Fruit fly (Drosophila melanogaster) whole organism, embryonic: ENCODE data around the gene CG31141.

Experiments
- ATbp ChIP-seq: fragments of 200-800 bp; sonication (Bioruptor generic); optimal IDR thresholded peaks from 2 replicates; lab custom pipeline; 2017; ENCODE audit warnings: missing biosample characterization, mild to moderate bottlenecking, missing genetic modification characterization, missing genetic modification reagents
- C15 ChIP-seq: fragments of 200-800 bp; sonication (Bioruptor generic); IDR thresholded peaks from 3 replicates; pipeline ENCODE4 v1.3.6; 2022; ENCODE audit warnings: missing biosample characterization, missing genetic modification characterization
- CG10147 ChIP-seq: fragments of 200-800 bp; sonication (Bioruptor generic); optimal IDR thresholded peaks from 2 replicates; lab custom pipeline; 2019; ENCODE audit warnings: missing biosample characterization, mild to moderate bottlenecking, missing genetic modification characterization, moderate library complexity
- CG10366 ChIP-seq: fragments of 200-800 bp; sonication (Bioruptor generic); IDR thresholded peaks from 2 replicates; pipeline ENCODE4 v1.3.6; 2022; ENCODE audit warnings: missing biosample characterization, missing genetic modification characterization
- CG10654 ChIP-seq: fragments of 200-800 bp; sonication (Bioruptor generic); optimal IDR thresholded peaks from 2 replicates; lab custom pipeline; 2016; ENCODE audit warnings: missing biosample characterization, missing genetic modification characterization
- CG12769 ChIP-seq: fragments of 200-800 bp; sonication (Bioruptor generic); optimal IDR thresholded peaks from 2 replicates; lab custom pipeline; 2019; ENCODE audit warnings: missing biosample characterization, mild to moderate bottlenecking, missing genetic modification characterization, moderate library complexity
- CG1603 ChIP-seq: fragments of 200-800 bp; sonication (Bioruptor generic); optimal IDR thresholded peaks from 2 replicates; lab custom pipeline; 2019; ENCODE audit warnings: missing biosample characterization, mild to moderate bottlenecking, missing genetic modification characterization, moderate library complexity
- CG16815 ChIP-seq: fragments of 200-800 bp; sonication (Bioruptor generic); optimal IDR thresholded peaks from 3 replicates; lab custom pipeline; 2017; ENCODE audit warnings: missing biosample characterization, mild to moderate bottlenecking, missing genetic modification characterization
- CG2889 ChIP-seq: fragments of 200-800 bp; sonication (Bioruptor generic); IDR thresholded peaks from 3 replicates; pipeline ENCODE4 v1.3.6; 2022; ENCODE audit warnings: missing biosample characterization, missing genetic modification characterization
- CG30020 ChIP-seq: fragments of 200-800 bp; optimal IDR thresholded peaks from 2 replicates; lab custom pipeline; 2019; ENCODE audit warnings: missing biosample characterization, mild to moderate bottlenecking, missing genetic modification characterization, moderate library complexity
- CG31224 ChIP-seq: fragments of 200-800 bp; sonication (Bioruptor generic); IDR thresholded peaks from 2 replicates; pipeline ENCODE4 v1.3.6; 2022; ENCODE audit warnings: missing biosample characterization, missing genetic modification characterization
- CG34376 ChIP-seq: fragments of 200-800 bp; sonication (Bioruptor generic); optimal IDR thresholded peaks from 2 replicates; lab custom pipeline; 2018; ENCODE audit warnings: missing biosample characterization, mild to moderate bottlenecking, missing genetic modification characterization
- CG34422 ChIP-seq: fragments of 200-800 bp; sonication (Bioruptor generic); IDR thresholded peaks from 3 replicates; pipeline ENCODE4 v1.3.6; 2022; ENCODE audit warnings: missing biosample characterization, missing genetic modification characterization
- CG6654 ChIP-seq: fragments of 200-800 bp; sonication (Bioruptor generic); optimal IDR thresholded peaks from 2 replicates; lab custom pipeline; 2017; ENCODE audit warnings: missing biosample characterization, mild to moderate bottlenecking, missing genetic modification characterization
- CG6813 ChIP-seq: fragments of 200-800 bp; sonication (Bioruptor generic); optimal IDR thresholded peaks from 2 replicates; lab custom pipeline; 2017; ENCODE audit warnings: missing biosample characterization, missing genetic modification characterization, mild to moderate bottlenecking, moderate library complexity, missing genetic modification reagents
- CG6854 ChIP-seq: fragments of 200-800 bp; sonication (Bioruptor generic); optimal IDR thresholded peaks from 3 replicates; lab custom pipeline; 2017; ENCODE audit warnings: missing biosample characterization, mild to moderate bottlenecking, missing genetic modification characterization
- CrebB ChIP-seq: fragments of 200-800 bp; sonication (Bioruptor generic); optimal IDR thresholded peaks from 3 replicates; lab custom pipeline; 2018; ENCODE audit warnings: missing biosample characterization, mild to moderate bottlenecking, missing genetic modification characterization
- D ChIP-seq, 2 experiments: fragments of 200-800 bp in 1 of 2; fragments of >200 bp in 1 of 2; sonication (Bioruptor generic) in 1 of 2; optimal IDR thresholded peaks; 2 replicates in 1 of 2; 3 replicates in 1 of 2; lab custom pipeline; 2017; ENCODE audit warnings: mild to moderate bottlenecking in 1 of 2, missing biosample characterization in 1 of 2, missing genetic modification characterization in 1 of 2, missing genetic modification reagents in 1 of 2
- Dip2 ChIP-seq: fragments of 200-800 bp; sonication (Bioruptor generic); IDR thresholded peaks from 2 replicates; pipeline ENCODE4 v1.3.6; 2022; ENCODE audit warnings: missing biosample characterization, missing genetic modification characterization
- Dll ChIP-seq: fragments of 200-800 bp; sonication (Bioruptor generic); IDR thresholded peaks from 4 replicates; pipeline ENCODE4 v1.3.6; 2022; ENCODE audit warnings: missing biosample characterization, missing genetic modification characterization; ENCODE audit not compliant: partially characterized antibody
- E2f2 ChIP-seq: fragments of 200-800 bp; sonication (Bioruptor generic); IDR thresholded peaks from 2 replicates; pipeline ENCODE4 v1.3.6; 2022; ENCODE audit warnings: missing biosample characterization, missing genetic modification characterization
- Fer2 ChIP-seq: fragments of 200-800 bp; sonication (Bioruptor generic); optimal IDR thresholded peaks from 2 replicates; lab custom pipeline; 2018; ENCODE audit warnings: missing biosample characterization, mild to moderate bottlenecking, missing genetic modification characterization, moderate library complexity
- Gsc ChIP-seq: fragments of 200-800 bp; sonication (Bioruptor generic); IDR thresholded peaks from 2 replicates; pipeline ENCODE4 v1.3.6; 2022; ENCODE audit warnings: missing biosample characterization, missing genetic modification characterization
- Hr78 ChIP-seq, 2 experiments: fragments of 200-800 bp in 1 of 2; fragments of >200 bp in 1 of 2; sonication (Bioruptor generic) in 1 of 2; optimal IDR thresholded peaks; 2 replicates each; lab custom pipeline; 2017 to 2019; ENCODE audit warnings: missing biosample characterization in 2 of 2, missing genetic modification characterization in 2 of 2, mild to moderate bottlenecking in 1 of 2, moderate library complexity in 1 of 2
- MESR4 ChIP-seq: fragments of 200-800 bp; sonication (Bioruptor generic); optimal IDR thresholded peaks from 2 replicates; lab custom pipeline; 2018; ENCODE audit warnings: missing biosample characterization, mild to moderate bottlenecking, missing genetic modification characterization, moderate library complexity
- Meics ChIP-seq: fragments of 200-800 bp; sonication (Bioruptor generic); optimal IDR thresholded peaks from 2 replicates; lab custom pipeline; 2017; ENCODE audit warnings: missing biosample characterization, mild to moderate bottlenecking, missing genetic modification characterization
- Mrtf ChIP-seq: fragments of 200-800 bp; sonication (Bioruptor generic); IDR thresholded peaks from 3 replicates; pipeline ENCODE4 v1.3.6; 2022; ENCODE audit warnings: missing biosample characterization, missing genetic modification characterization
- Neu2 ChIP-seq: fragments of 200-800 bp; sonication (Bioruptor generic); optimal IDR thresholded peaks from 3 replicates; lab custom pipeline; 2016; ENCODE audit warnings: missing biosample characterization, missing genetic modification characterization, borderline replicate concordance
- Ravus ChIP-seq: fragments of 200-800 bp; sonication (Bioruptor generic); IDR thresholded peaks from 2 replicates; pipeline ENCODE4 v1.3.6; 2022; ENCODE audit warnings: missing biosample characterization, missing genetic modification characterization
- Sin3A ChIP-seq: fragments of >200 bp; optimal IDR thresholded peaks from 2 replicates; lab custom pipeline; 2018
- Sox100B ChIP-seq: fragments of 200-800 bp; sonication (Bioruptor generic); optimal IDR thresholded peaks from 3 replicates; lab custom pipeline; 2018; ENCODE audit warnings: missing biosample characterization, mild to moderate bottlenecking, missing genetic modification characterization
- TFAM ChIP-seq: fragments of 200-800 bp; sonication (Bioruptor generic); optimal IDR thresholded peaks from 2 replicates; lab custom pipeline; 2017; ENCODE audit warnings: missing biosample characterization, missing genetic modification characterization, inconsistent platforms
- az2 ChIP-seq: fragments of 200-800 bp; sonication (Bioruptor generic); optimal IDR thresholded peaks from 3 replicates; lab custom pipeline; 2016; ENCODE audit warnings: missing biosample characterization, missing genetic modification characterization
- crc ChIP-seq: fragments of 200-800 bp; sonication (Bioruptor generic); optimal IDR thresholded peaks from 2 replicates; lab custom pipeline; 2016; ENCODE audit warnings: missing biosample characterization, missing genetic modification characterization
- disco-r ChIP-seq: fragments of 200-800 bp; sonication (Bioruptor generic); optimal IDR thresholded peaks from 2 replicates; lab custom pipeline; 2016; ENCODE audit warnings: missing biosample characterization, missing genetic modification characterization
- dpn ChIP-seq, 2 experiments: fragments of 200-800 bp; sonication (Bioruptor generic); optimal IDR thresholded peaks; 3 replicates each; lab custom pipeline; 2016; ENCODE audit warnings: missing biosample characterization in 2 of 2, missing genetic modification characterization in 2 of 2
- fu2 ChIP-seq: fragments of 200-800 bp; sonication (Bioruptor generic); optimal IDR thresholded peaks from 2 replicates; lab custom pipeline; 2016; ENCODE audit warnings: missing biosample characterization, missing genetic modification characterization
- gem ChIP-seq: fragments of 200-800 bp; sonication (Bioruptor generic); optimal IDR thresholded peaks from 2 replicates; lab custom pipeline; 2019; ENCODE audit warnings: missing biosample characterization, mild to moderate bottlenecking, missing genetic modification characterization, moderate library complexity
- gsb ChIP-seq: fragments of 200-800 bp; sonication (Bioruptor generic); IDR thresholded peaks from 2 replicates; pipeline ENCODE4 v1.3.6; 2022; ENCODE audit warnings: missing biosample characterization, missing genetic modification characterization
- jing ChIP-seq: fragments of 200-800 bp; sonication (Bioruptor generic); optimal IDR thresholded peaks from 2 replicates; lab custom pipeline; 2018; ENCODE audit warnings: missing biosample characterization, mild to moderate bottlenecking, missing genetic modification characterization
- jumu ChIP-seq: fragments of 200-800 bp; sonication (Bioruptor generic); optimal IDR thresholded peaks from 3 replicates; lab custom pipeline; 2016; ENCODE audit warnings: missing biosample characterization, missing genetic modification characterization
- kah ChIP-seq: fragments of 200-800 bp; sonication (Bioruptor generic); optimal IDR thresholded peaks from 2 replicates; lab custom pipeline; 2018; ENCODE audit warnings: missing biosample characterization, mild to moderate bottlenecking, missing genetic modification characterization
- nau ChIP-seq: fragments of 200-800 bp; sonication (Bioruptor generic); optimal IDR thresholded peaks from 3 replicates; lab custom pipeline; 2017; ENCODE audit warnings: missing biosample characterization, mild to moderate bottlenecking, missing genetic modification characterization, missing genetic modification reagents
- rib ChIP-seq: fragments of 200-800 bp; sonication (Bioruptor generic); IDR thresholded peaks from 2 replicates; pipeline ENCODE4 v1.3.6; 2022; ENCODE audit warnings: missing biosample characterization, missing genetic modification characterization
- ro ChIP-seq: fragments of 200-800 bp; sonication (Bioruptor generic); IDR thresholded peaks from 2 replicates; pipeline ENCODE4 v1.3.6; 2022; ENCODE audit warnings: missing biosample characterization, missing genetic modification characterization
- sug ChIP-seq: fragments of 200-800 bp; optimal IDR thresholded peaks from 2 replicates; lab custom pipeline; 2019; ENCODE audit warnings: missing biosample characterization, mild to moderate bottlenecking, missing genetic modification characterization, moderate library complexity
- twi ChIP-seq: fragments of 200-800 bp; optimal IDR thresholded peaks from 2 replicates; lab custom pipeline; 2019; ENCODE audit warnings: missing biosample characterization, mild to moderate bottlenecking, missing genetic modification characterization, moderate library complexity
- tx ChIP-seq: fragments of 200-800 bp; sonication (Bioruptor generic); optimal IDR thresholded peaks from 2 replicates; lab custom pipeline; 2016; ENCODE audit warnings: missing biosample characterization, missing genetic modification characterization
- unpg ChIP-seq: fragments of 200-800 bp; sonication (Bioruptor generic); optimal IDR thresholded peaks from 3 replicates; lab custom pipeline; 2018; ENCODE audit warnings: missing biosample characterization, mild to moderate bottlenecking, missing genetic modification characterization, moderate library complexity

CG31141 gene

DNA sequence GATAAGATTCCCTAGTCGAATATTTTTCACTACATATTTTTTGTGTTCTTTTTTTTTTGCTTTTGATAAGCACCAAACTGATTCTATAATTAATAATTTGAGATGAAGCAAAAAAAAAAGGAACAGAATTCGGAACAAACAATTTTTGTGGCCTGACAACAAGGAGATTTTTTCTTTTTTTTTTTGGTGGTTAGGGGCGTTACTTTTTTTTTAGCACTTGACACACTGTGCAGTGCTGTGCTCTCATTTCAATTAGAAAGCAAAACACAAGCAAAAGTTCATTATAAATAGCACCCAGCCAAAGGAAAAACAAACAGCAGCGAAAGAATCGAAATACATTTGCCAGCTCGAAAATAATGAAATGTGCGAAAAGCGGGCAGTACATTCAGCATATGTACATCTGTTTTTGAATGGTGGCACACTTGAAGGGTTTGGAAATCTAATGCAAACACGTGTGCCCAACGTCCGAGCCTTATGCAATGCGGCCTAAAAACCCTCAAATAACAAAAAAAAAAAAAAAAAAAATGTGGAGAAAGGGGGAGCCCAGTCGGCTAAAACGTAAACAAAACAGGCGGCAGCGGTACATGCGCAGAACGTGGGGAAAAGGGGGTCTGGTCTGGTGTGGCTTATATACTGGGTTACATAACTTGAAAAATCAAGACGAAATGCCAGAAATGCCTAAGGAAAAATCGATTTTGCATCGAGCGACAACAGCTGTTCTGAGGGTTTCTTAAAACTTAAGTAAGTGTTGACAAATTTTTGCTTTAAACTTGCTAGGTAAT, 18.7 kb downstream of the CG31141 start (continued):
- TF ChIP-seq CG34422 (GFP tag; lab: Robert Waterston, UW) (peak; percentile 27; the same call in 1 of the 3 replicates), Dip2 (GFP tag; lab: Robert Waterston, UW) (no peak), Meics (GFP tag; lab: Kevin White, UChicago) (peak; percentile 35), az2 (GFP tag; lab: Kevin White, UChicago) (peak; percentile 26), gem (peak; percentile 63), Gsc (GFP tag; lab: Robert Waterston, UW) (no peak), nau (peak; percentile 7), jumu (GFP tag; lab: Kevin White, UChicago) (no peak), CG1603 (tag; lab: Kevin White, UChicago) (no peak), gsb (GFP tag; lab: Robert Waterston, UW) (no peak), MESR4 (GFP tag; lab: Kevin White, UChicago) (no peak), E2f2 (GFP tag; lab: Robert Waterston, UW) (peak; percentile 18; the same call in 1 of the 2 replicates), C15 (GFP tag; lab: Robert Waterston, UW) (no peak), CG10654 (GFP tag; lab: Kevin White, UChicago) (no peak), CG31224 (GFP tag; lab: Robert Waterston, UW) (no peak), CG6654 (GFP tag; lab: Kevin White, UChicago) (no peak), fu2 (GFP tag; lab: Kevin White, UChicago) (no peak), tx (GFP tag; lab: Kevin White, UChicago) (no peak), CG2889 (GFP tag; lab: Robert Waterston, UW) (no peak; the same call in 2 of the 3 replicates), disco-r (GFP tag; lab: Kevin White, UChicago) (no peak), unpg (GFP tag; lab: Kevin White, UChicago) (peak; percentile 39), Fer2 (tag; lab: Kevin White, UChicago) (no peak), CG12769 (tag; lab: Kevin White, UChicago) (no peak), Sox100B (GFP tag; lab: Kevin White, UChicago) (peak; percentile 32), Hr78 (GFP tag; optimal IDR thresholded peaks at IDR 0.05; lab: Kevin White, UChicago) (no peak), Sin3A (no peak), CG16815 (no peak), dpn (GFP tag; optimal IDR thresholded peaks at IDR 0.05; lab: Kevin White, UChicago) (peak; percentile 6 to 42), twi (tag; lab: Kevin White, UChicago) (peak; percentile 31), CG30020 (tag; lab: Kevin White, UChicago) (no peak), rib (peak; percentile 54; the same call in 1 of the 2 replicates), Mrtf (no peak), sug (no peak), crc (GFP tag; lab: Kevin White, UChicago) (peak; percentile 10), Neu2 (GFP tag; lab: Kevin White, UChicago) (no peak), CrebB (no peak), ro (GFP tag; lab: Robert Waterston, UW) (no peak; the same call in 1 of the 2 replicates), Ravus (GFP tag; lab: Robert Waterston, UW) (no peak), CG6813 (no peak), ATbp (GFP tag; lab: Kevin White, UChicago) (peak; percentile 1), CG10147 (GFP tag; lab: Kevin White, UChicago) (no peak), D (optimal IDR thresholded peaks at IDR 0.05; lab: Kevin White, UChicago) (no peak), D (GFP tag; optimal IDR thresholded peaks at IDR 0.05; lab: Kevin White, UChicago) (no peak), TFAM (GFP tag; lab: Kevin White, UChicago) (no peak), CG34376 (GFP tag; lab: Kevin White, UChicago) (no peak), Dll (GFP tag; lab: Robert Waterston, UW) (no peak), CG6854 (GFP tag; lab: Kevin White, UChicago) (no peak), kah (GFP tag; lab: Kevin White, UChicago) (no peak), jing (no peak), CG10366 (GFP tag; lab: Robert Waterston, UW) (no peak)
